Worm (Caenorhabditis elegans): ENCODE measurements around the gene kel-8.

- TF ChIP-seq ztf-11 (tag; optimal IDR thresholded peaks at IDR 0.05) (no peak), Y116A8C.19 (tag; optimal IDR thresholded peaks at IDR 0.05; ENCODE audit: borderline replicate concordance) (no peak), alr-1 (tag; optimal IDR thresholded peaks at IDR 0.05; ENCODE audit: borderline replicate concordance) (no peak), nhr-28 (tag; optimal IDR thresholded peaks at IDR 0.05) (no peak), sox-4 (tag; optimal IDR thresholded peaks at IDR 0.05) (no peak), dpl-1 (GFP tag; optimal IDR thresholded peaks at IDR 0.05) (no peak), ztf-4 (tag; optimal IDR thresholded peaks at IDR 0.05) (no peak), zag-1 (tag; optimal IDR thresholded peaks at IDR 0.05) (no peak), swsn-7 (tag; optimal IDR thresholded peaks at IDR 0.05) (no peak), lin-39 (tag; optimal IDR thresholded peaks at IDR 0.05) (no peak), egl-27 (tag; optimal IDR thresholded peaks at IDR 0.05) (no peak), unc-130 (tag; optimal IDR thresholded peaks at IDR 0.05) (no peak), jun-1 (tag; optimal IDR thresholded peaks at IDR 0.05) (no peak), nhr-77 (tag; optimal IDR thresholded peaks at IDR 0.05) (no peak)
Observed at ce11 chrV:2720763-2721162, 49.5 kb downstream of the kel-8 start, which contains the start of gene srt-27.

All from whole organism, L1 larva.